Fruit fly (Drosophila melanogaster): ENCODE measurements around the gene CG11898.

CG11898 gene

DNA sequence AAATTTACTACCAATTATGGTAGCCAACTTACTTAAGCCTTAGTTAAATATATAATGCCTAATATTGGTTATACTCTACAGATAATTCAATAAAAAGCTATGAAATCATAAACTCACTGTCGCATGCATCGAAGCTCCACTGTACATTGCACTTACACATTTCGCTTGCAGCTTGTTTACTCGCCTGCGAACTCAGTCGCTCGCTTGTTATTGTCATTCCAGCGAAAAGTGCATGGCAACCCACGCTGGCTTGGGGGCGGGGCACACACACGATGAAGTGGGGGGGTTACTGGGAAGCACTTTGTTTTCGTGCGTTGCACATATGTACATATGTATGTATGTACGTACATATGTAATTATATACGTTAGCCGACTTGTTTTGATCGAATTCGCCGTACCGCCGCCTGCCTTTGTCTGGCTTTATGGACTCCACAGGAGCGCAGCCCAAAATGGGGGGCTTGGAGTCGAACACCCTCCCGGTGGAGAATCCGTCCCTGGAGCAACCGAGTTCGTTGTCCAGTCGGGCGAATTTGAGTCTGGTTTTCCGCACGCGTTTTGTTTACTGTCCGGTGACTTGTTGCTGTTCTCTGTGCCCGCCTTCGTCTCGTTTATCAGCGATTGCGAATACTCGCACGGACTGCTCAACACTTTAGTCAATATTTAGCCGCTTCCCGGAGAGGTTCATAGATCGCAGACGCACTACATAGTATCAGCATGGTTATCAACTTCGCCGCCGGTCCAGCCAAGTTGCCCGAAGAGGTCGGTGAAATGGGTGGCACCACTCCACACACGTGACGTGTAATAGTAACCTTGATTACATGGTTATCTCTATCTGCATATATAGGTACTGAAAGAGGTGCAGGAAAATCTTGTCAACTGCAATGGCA, 34.6 kb downstream of the CG11898 start, which contains the start of gene CG11899 (continued):
- peak; percentile 91 for TF ChIP-seq fru (GFP tag; optimal IDR thresholded peaks at IDR 0.05)
- TF ChIP-seq HLH106 (tag; optimal IDR thresholded peaks at IDR 0.05): peak; percentile 82
- TF ChIP-seq usp (GFP tag; optimal IDR thresholded peaks at IDR 0.05): no peak
- TF ChIP-seq woc (GFP tag; optimal IDR thresholded peaks at IDR 0.05): peak; percentile 97
- TF ChIP-seq foxo (GFP tag; optimal IDR thresholded peaks at IDR 0.05): peak; percentile 31 to 97
- TF ChIP-seq Mio (GFP tag; optimal IDR thresholded peaks at IDR 0.05): no peak
- peak; percentile 89 for TF ChIP-seq Jra (GFP tag; optimal IDR thresholded peaks at IDR 0.05)
- TF ChIP-seq Hr83 (GFP tag; optimal IDR thresholded peaks at IDR 0.05; ENCODE audit: poor library complexity, severe bottlenecking): peak; percentile 94
- no peak for TF ChIP-seq Dfd (GFP tag; optimal IDR thresholded peaks at IDR 0.05)
- TF ChIP-seq Sp1 (GFP tag; optimal IDR thresholded peaks at IDR 0.05): peak; percentile 69
- peak; percentile 85 for TF ChIP-seq Rel (GFP tag; optimal IDR thresholded peaks at IDR 0.05)
- peak; percentile 86 for TF ChIP-seq Rel (tag; optimal IDR thresholded peaks at IDR 0.05)

DNA sequence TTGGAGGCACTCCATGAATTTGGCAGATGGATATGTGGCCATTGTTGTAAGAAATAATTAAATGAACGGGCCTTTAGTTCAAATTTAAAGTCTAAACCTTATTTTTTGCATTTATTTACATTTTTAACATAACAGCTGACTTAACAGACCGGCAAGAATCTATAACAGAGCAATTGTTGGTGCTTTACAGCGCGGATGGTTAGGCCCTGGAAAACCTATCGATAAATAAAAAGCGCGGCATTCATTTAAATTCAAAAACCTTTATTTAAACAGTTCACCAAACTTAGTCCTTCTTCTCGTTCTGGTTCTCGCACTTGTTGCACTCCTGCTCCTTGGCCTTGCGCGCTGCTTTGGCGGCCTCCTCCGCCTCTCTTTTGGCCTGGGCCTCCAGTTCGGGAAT, 37.0 kb downstream of the CG11898 start, which contains the start of gene Mesh1:
TSS of gene Mesh1 (minus strand) at position 108 of the 400 bp plus-strand sequence.
- no peak for TF ChIP-seq lola (GFP tag; optimal IDR thresholded peaks at IDR 0.05)
- TF ChIP-seq usp (GFP tag; optimal IDR thresholded peaks at IDR 0.05): no peak
- TF ChIP-seq CrebA (GFP tag; optimal IDR thresholded peaks at IDR 0.05; ENCODE audit: borderline replicate concordance): no peak
- no peak for TF ChIP-seq Hnf4 (GFP tag; optimal IDR thresholded peaks at IDR 0.05)
- no peak for TF ChIP-seq tai (GFP tag; optimal IDR thresholded peaks at IDR 0.05)
- TF ChIP-seq Vsx2 (GFP tag; optimal IDR thresholded peaks at IDR 0.05; ENCODE audit: partially characterized antibody): no peak
- TF ChIP-seq pan (optimal IDR thresholded peaks at IDR 0.05): no peak
- TF ChIP-seq foxo (GFP tag; optimal IDR thresholded peaks at IDR 0.05): no peak
- no peak for TF ChIP-seq Jra (GFP tag; optimal IDR thresholded peaks at IDR 0.05)
- TF ChIP-seq OdsH (GFP tag; optimal IDR thresholded peaks at IDR 0.05): no peak
- no peak for TF ChIP-seq Myc (optimal IDR thresholded peaks at IDR 0.05)
- TF ChIP-seq Hr78 (GFP tag; optimal IDR thresholded peaks at IDR 0.05): no peak
- no peak for TF ChIP-seq Dif (GFP tag; optimal IDR thresholded peaks at IDR 0.05; ENCODE audit: partially characterized antibody)
- no peak for TF ChIP-seq CG32264 (GFP tag; optimal IDR thresholded peaks at IDR 0.05)

DNA sequence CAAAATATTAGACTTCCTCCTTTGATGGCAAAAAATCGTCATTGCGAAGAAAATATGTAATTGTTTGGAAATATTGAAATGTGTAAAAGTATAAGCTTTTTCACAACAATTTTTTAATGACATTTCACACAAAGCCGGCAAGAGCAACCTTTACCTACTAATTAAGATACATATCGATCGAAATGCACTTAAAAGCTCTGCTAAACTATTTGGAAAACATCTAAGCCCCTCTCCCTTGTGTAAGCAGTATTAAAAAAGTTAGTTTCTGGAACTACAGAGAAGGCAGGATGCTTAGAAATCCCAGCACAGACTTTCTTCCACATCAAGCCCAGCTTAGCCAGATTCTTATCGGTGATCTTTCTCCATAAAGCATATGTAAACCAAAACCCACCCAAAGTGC, 38.6 kb downstream of the CG11898 start, which contains the start of gene Cyt-c1L:
TSS of gene Cyt-c1L (minus strand) at position 101 of the 400 bp plus-strand sequence.
- TF ChIP-seq dl (GFP tag; optimal IDR thresholded peaks at IDR 0.05; ENCODE audit: insufficient read depth in 1 of 2, partially characterized antibody in 2 of 2) (no peak), pan (optimal IDR thresholded peaks at IDR 0.05) (no peak), Dif (GFP tag; optimal IDR thresholded peaks at IDR 0.05; ENCODE audit: partially characterized antibody) (no peak), psq (GFP tag; optimal IDR thresholded peaks at IDR 0.05) (no peak), usp (GFP tag; optimal IDR thresholded peaks at IDR 0.05) (no peak), dmrt93B (GFP tag; optimal IDR thresholded peaks at IDR 0.05) (no peak), GATAd (GFP tag; optimal IDR thresholded peaks at IDR 0.05) (no peak), Mio (GFP tag; optimal IDR thresholded peaks at IDR 0.05) (no peak), N (GFP tag; optimal IDR thresholded peaks at IDR 0.05) (no peak), Hnf4 (GFP tag; optimal IDR thresholded peaks at IDR 0.05) (no peak), woc (GFP tag; optimal IDR thresholded peaks at IDR 0.05) (no peak), CG9705 (GFP tag; optimal IDR thresholded peaks at IDR 0.05) (no peak), HLH106 (tag; optimal IDR thresholded peaks at IDR 0.05) (no peak), Dfd (GFP tag; optimal IDR thresholded peaks at IDR 0.05) (no peak), brk (GFP tag; optimal IDR thresholded peaks at IDR 0.05) (no peak), CrebA (GFP tag; optimal IDR thresholded peaks at IDR 0.05; ENCODE audit: borderline replicate concordance) (no peak), Abd-B (GFP tag; optimal IDR thresholded peaks at IDR 0.05) (no peak), ey (GFP tag; optimal IDR thresholded peaks at IDR 0.05) (no peak)

Measured in whole organism, wandering third instar larva.